Worm (Caenorhabditis elegans): ENCODE results near the gene C34E7.3.

Gene C34E7.3

DNA sequence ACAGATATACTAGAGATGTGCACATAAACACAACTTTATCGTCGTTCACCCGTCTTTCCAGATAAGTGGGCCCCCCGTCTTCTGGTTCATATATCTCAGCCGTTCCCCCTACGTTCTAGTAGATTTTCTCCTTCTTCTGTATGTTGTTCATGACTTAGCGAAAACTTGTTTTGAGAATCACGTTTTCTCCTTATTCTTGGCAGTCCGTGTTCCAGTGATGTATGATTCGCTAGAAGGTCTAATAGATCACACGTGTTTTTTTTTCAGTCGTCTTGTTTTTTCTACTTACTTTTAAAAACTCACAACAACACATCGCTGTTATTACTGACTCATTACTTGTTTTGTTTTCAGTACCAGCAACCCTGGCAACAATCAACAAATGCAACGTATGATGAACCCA lies 15.0 kb upstream of the C34E7.3 start:
- TF ChIP-seq nhr-76 (tag; optimal IDR thresholded peaks at IDR 0.05) (no peak), nhr-23 (tag; optimal IDR thresholded peaks at IDR 0.05) (peak; percentile 6), mml-1 (tag; optimal IDR thresholded peaks at IDR 0.05) (no peak), nhr-67 (tag; optimal IDR thresholded peaks at IDR 0.05) (no peak), nhr-12 (tag; optimal IDR thresholded peaks at IDR 0.05) (no peak), snpc-4 (tag; optimal IDR thresholded peaks at IDR 0.05) (no peak), pqm-1 (tag; optimal IDR thresholded peaks at IDR 0.05) (no peak)

ce11 chrX:12915693-12916092 lies 14.4 kb upstream of the C34E7.3 start:
- TF ChIP-seq egl-5 (tag; optimal IDR thresholded peaks at IDR 0.05): peak; percentile 65
- no peak for TF ChIP-seq ztf-11 (tag; optimal IDR thresholded peaks at IDR 0.05)

DNA sequence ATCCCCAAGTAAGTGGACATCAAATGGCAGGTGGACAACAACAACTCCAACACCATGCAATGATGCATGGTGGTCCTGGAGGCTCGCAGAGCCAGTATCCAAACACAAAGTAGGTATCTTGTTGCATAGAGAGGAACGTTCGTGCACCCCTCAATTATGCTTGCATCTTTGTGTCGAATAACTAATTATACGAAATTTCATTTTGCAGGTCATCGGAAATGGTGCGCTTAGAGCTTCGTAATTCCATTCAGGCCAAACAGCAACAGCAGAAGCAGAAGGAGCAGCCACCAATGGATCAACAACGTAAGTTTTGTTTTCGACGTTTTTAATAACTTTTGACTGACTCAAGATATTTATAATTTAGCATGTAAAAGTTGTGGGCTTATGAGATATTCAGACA lies 13.6 kb upstream of the C34E7.3 start:
- no peak for TF ChIP-seq elt-3 (tag; optimal IDR thresholded peaks at IDR 0.05)
- TF ChIP-seq nhr-77 (tag; optimal IDR thresholded peaks at IDR 0.05): no peak
- no peak for TF ChIP-seq elt-2 (tag; optimal IDR thresholded peaks at IDR 0.05)
- no peak for TF ChIP-seq ceh-9 (tag; optimal IDR thresholded peaks at IDR 0.05)
- TF ChIP-seq tbx-2 (tag; optimal IDR thresholded peaks at IDR 0.05): no peak
- no peak for TF ChIP-seq elt-1 (tag; optimal IDR thresholded peaks at IDR 0.05)
- no peak for TF ChIP-seq ceh-16 (tag; optimal IDR thresholded peaks at IDR 0.05)
- no peak for TF ChIP-seq hmg-11 (tag; optimal IDR thresholded peaks at IDR 0.05)

- no peak for TF ChIP-seq fkh-10 (GFP tag; optimal IDR thresholded peaks at IDR 0.05)
- TF ChIP-seq ceh-16 (tag; optimal IDR thresholded peaks at IDR 0.05): no peak
- TF ChIP-seq nhr-11 (tag; optimal IDR thresholded peaks at IDR 0.05): no peak
- no peak for TF ChIP-seq elt-2 (tag; optimal IDR thresholded peaks at IDR 0.05)
- no peak for TF ChIP-seq tbx-2 (tag; optimal IDR thresholded peaks at IDR 0.05)
- TF ChIP-seq lsy-12 (tag; optimal IDR thresholded peaks at IDR 0.05): no peak
- no peak for TF ChIP-seq elt-1 (tag; optimal IDR thresholded peaks at IDR 0.05)
- no peak for TF ChIP-seq elt-3 (tag; optimal IDR thresholded peaks at IDR 0.05)
- no peak for TF ChIP-seq zag-1 (tag; optimal IDR thresholded peaks at IDR 0.05)
- TF ChIP-seq nhr-76 (tag; optimal IDR thresholded peaks at IDR 0.05): no peak
- no peak for TF ChIP-seq nhr-28 (tag; optimal IDR thresholded peaks at IDR 0.05)
These were observed 11.6 kb upstream of the C34E7.3 start for ce11 chrX:12918454-12918853.

DNA sequence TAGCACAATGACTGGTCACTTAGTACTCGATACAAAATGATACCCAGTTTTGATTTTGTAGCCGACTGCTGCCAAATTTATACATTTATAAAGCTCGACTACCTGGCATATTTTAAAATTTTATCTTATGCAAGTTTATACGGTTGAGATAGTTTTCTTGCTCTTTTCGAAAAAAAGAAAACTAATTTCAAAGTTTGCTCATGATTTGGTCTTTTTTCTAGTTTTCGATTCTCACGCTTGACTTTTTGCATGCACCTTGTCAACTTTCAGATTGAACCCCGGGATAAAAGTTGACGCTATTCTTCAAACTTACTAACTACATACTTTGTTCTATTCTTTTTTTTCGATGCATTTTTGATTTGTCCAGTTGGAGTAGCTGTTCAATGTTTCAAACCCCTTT lies 3.1 kb upstream of the C34E7.3 start:
- TF ChIP-seq ztf-4 (tag; optimal IDR thresholded peaks at IDR 0.05) (no peak), ceh-82 (tag; optimal IDR thresholded peaks at IDR 0.05) (no peak), nhr-12 (tag; optimal IDR thresholded peaks at IDR 0.05) (no peak), fkh-10 (GFP tag; optimal IDR thresholded peaks at IDR 0.05) (no peak), eor-1 (tag; optimal IDR thresholded peaks at IDR 0.05) (no peak), ceh-16 (tag; optimal IDR thresholded peaks at IDR 0.05) (no peak), tbx-2 (tag; optimal IDR thresholded peaks at IDR 0.05) (no peak), nhr-23 (tag; optimal IDR thresholded peaks at IDR 0.05) (no peak), zag-1 (tag; optimal IDR thresholded peaks at IDR 0.05) (no peak), ztf-11 (tag; optimal IDR thresholded peaks at IDR 0.05) (no peak), hmg-11 (tag; optimal IDR thresholded peaks at IDR 0.05) (no peak), snpc-4 (tag; optimal IDR thresholded peaks at IDR 0.05) (no peak), mml-1 (tag; optimal IDR thresholded peaks at IDR 0.05) (no peak), elt-1 (tag; optimal IDR thresholded peaks at IDR 0.05) (no peak), nhr-76 (tag; optimal IDR thresholded peaks at IDR 0.05) (no peak), jun-1 (tag; optimal IDR thresholded peaks at IDR 0.05) (no peak), ZK546.5 (tag; optimal IDR thresholded peaks at IDR 0.05) (no peak)

DNA sequence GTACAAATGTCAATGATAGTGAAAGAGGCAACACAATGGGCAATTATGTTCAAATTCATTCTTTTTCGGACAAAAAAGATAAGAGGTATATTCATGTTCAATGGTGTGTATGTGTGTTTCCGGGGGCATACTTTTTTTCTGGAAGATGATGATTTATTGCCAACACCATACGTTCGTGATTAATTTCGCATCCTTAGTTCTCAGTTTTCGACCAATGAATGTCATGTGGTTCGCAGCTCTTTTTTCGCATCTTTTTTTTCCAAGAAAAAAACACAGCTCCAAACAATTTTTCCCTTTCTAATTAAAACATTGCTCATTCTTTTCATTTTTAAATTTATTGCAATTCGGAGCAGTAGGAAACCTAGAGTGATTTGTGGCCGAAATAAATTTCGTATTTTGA lies 1.3 kb upstream of the C34E7.3 start:
- TF ChIP-seq R02D3.7 (tag; optimal IDR thresholded peaks at IDR 0.05) (no peak), nfya-1 (tag; optimal IDR thresholded peaks at IDR 0.05; ENCODE audit: insufficient read depth) (no peak), elt-2 (tag; optimal IDR thresholded peaks at IDR 0.05) (peak; percentile 1), pqm-1 (tag; optimal IDR thresholded peaks at IDR 0.05) (peak; percentile 68), ceh-82 (tag; optimal IDR thresholded peaks at IDR 0.05) (no peak)

DNA sequence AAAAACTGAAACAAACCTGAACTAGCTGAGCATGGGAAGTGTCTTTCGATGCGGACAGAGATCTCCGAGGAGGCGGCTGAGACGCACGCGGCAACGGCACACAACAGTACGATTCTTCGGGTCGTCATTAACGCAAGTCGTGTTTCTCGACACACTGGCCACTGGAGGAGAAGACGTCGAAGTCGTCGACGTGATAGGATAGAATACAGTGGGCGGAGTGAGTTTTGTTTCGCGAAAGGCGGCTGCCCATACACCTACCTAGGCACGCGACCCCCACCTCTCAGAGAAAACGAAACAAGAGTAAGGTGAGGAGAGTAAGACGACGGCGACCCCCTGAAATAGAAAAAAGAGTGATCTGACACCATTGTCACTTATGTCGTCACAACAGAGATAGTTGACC lies 4.7 kb downstream of the C34E7.3 start, which contains the start of gene gmap-1:
Gene gmap-1 (minus strand): TSS at position 211 of the 400 bp plus-strand sequence.
- no peak for TF ChIP-seq nhr-11 (tag; optimal IDR thresholded peaks at IDR 0.05)
- TF ChIP-seq mdl-1 (tag; optimal IDR thresholded peaks at IDR 0.05): no peak
- no peak for TF ChIP-seq ztf-11 (tag; optimal IDR thresholded peaks at IDR 0.05)
- TF ChIP-seq nfya-1 (tag; optimal IDR thresholded peaks at IDR 0.05; ENCODE audit: insufficient read depth): peak; percentile 31
- TF ChIP-seq nhr-25 (tag; optimal IDR thresholded peaks at IDR 0.05): peak; percentile 80
- TF ChIP-seq nhr-23 (tag; optimal IDR thresholded peaks at IDR 0.05): peak; percentile 42
- peak; percentile 39 for TF ChIP-seq nhr-43 (tag; optimal IDR thresholded peaks at IDR 0.05; ENCODE audit: poor library complexity, severe bottlenecking)
- no peak for TF ChIP-seq ZK546.5 (tag; optimal IDR thresholded peaks at IDR 0.05)
- no peak for TF ChIP-seq snpc-4 (tag; optimal IDR thresholded peaks at IDR 0.05)
- peak; percentile 4 for TF ChIP-seq ama-1 (optimal IDR thresholded peaks at IDR 0.05)
- TF ChIP-seq nhr-77 (tag; optimal IDR thresholded peaks at IDR 0.05): no peak
- no peak for TF ChIP-seq fkh-10 (GFP tag; optimal IDR thresholded peaks at IDR 0.05)
- TF ChIP-seq elt-3 (tag; optimal IDR thresholded peaks at IDR 0.05): no peak
- no peak for TF ChIP-seq nhr-12 (tag; optimal IDR thresholded peaks at IDR 0.05)
